Fruit fly (Drosophila melanogaster) ovary, adult (tissue): ENCODE results near the gene CG7025.
"Not testable (repeated sequence)": the region's sequence is repeated elsewhere in the genome, so short reads cannot be mapped to it uniquely, and the experiment has no call there.

Experiments used
- CG17801 ChIP-seq: fragments of 200-800 bp; optimal IDR thresholded peaks from 2 replicates; lab custom pipeline; 2019; ENCODE audit warnings: missing biosample characterization, mild to moderate bottlenecking, missing genetic modification characterization, moderate library complexity; ENCODE audit not compliant: partially characterized antibody

Gene CG7025

dm6 chr2L:7692583-7693080 lies at the start of gene CG7025, which contains the start of gene CG43235:
Gene CG7025 (minus strand): TSS chr2L:7692683.
Gene CG43235 (plus strand): TSS chr2L:7693030.
- no peak for TF ChIP-seq CG17801 (GFP tag; lab: Kevin White, UChicago)

DNA sequence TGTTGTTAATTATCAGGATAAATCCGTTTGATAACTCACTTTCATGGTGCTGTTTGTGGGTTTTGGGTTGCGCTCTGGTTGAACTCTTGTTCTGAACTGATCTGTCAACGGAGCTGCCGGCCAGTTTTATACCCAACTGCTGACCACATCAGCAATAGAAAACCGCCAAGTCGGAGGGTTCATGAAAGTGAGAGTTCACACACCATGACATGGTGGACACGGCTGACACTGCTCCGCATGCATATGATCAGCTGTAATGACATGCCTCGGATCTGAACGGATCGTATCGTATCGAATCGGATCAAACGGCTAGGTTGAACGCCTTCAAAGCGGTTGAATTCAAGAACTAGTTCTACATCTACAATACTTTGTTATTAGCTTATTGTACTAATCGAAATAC lies 49.0 kb upstream of the CG7025 start, which contains the start of gene Acp1:
Gene Acp1 (minus strand): TSS at position 101 of the 400 bp plus-strand sequence.
- no peak for TF ChIP-seq CG17801 (GFP tag; lab: Kevin White, UChicago)

DNA sequence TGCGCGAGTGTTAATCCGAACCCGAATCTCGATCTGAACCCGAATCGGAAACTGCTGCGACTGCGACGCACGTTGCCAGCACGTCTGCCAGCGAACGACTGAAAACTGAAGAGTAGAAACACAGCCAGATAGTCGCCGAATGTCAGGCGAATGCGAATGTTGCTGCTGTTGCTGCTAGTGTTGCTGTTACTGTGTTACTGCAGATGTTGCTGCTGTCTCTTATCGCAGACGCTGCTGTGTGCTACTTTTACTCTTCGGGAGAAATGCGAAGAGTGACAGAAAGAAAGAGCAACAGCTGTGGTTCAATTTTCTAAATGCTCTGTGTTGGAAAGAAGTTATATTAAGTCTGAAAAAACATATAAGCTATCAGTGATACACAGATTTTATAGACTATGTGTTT lies 46.2 kb upstream of the CG7025 start, which contains the start of gene CG31904:
Gene CG31904 (minus strand): TSS at position 101 of the 400 bp plus-strand sequence.
- TF ChIP-seq CG17801 (GFP tag; lab: Kevin White, UChicago), result not testable (repeated sequence)

- TF ChIP-seq CG17801 (GFP tag; lab: Kevin White, UChicago), result not testable (repeated sequence)
These were observed 40.1 kb upstream of the CG7025 start, which contains the start of gene CG13796 for dm6 chr2L:7732570-7732969. Gene CG13796 (minus strand): TSS chr2L:7732670.

DNA sequence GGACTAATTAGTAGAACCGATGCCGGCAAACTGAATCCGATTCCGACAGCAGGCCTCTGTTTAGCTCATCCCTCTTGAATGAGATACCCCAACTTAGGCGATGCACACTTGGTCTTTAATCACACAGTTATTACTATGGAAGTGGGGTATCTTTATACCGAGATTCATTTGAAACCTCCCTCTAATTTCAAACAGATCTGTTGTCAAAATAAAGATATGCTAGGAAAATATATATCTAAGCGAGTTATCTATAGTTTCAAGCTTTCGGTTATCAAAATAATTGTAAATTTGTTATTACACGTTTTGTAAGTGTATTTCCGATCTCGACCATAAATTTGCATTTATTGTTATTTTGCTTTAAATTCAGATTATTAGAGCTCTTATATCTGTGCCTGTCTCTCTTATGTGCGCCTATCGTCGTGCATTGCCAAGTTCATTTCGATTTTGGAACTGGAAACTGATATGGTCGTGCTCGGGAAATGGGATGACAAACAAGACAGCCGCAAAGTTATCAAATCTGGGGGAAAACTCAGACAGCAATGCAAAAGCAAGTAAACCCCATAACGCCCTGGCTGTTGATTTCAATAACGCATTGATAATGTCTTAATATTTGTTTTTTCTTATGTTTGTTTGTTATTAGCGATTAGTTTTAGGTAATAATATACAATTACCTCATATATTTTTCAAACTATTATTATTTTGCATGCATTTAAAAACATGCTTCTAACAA lies 34.0 kb upstream of the CG7025 start, which contains the start of gene CG13795:
Gene CG13795 (minus strand): TSS at position 31 of the 730 bp plus-strand sequence.
- no peak for TF ChIP-seq CG17801 (GFP tag; lab: Kevin White, UChicago)

DNA sequence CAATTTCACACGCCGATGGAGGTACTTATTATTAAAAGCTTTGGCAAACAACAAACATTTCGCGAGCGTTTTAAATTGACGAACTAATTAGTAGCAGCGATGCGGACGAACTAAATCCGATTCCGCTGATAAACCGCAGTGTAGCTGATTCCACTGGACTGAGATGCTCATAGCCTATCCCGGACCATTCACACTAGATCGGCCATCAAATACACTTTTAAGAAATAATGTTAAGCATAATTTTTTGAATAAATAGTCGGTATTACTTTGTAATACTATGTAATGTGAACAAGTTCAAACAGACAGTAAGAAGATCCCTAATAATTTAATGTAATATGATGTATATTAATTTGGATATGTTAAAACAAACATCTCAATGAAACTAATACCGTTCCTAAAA lies 30.2 kb upstream of the CG7025 start, which contains the start of gene CG13794:
Gene CG13794 (minus strand): TSS at position 101 of the 400 bp plus-strand sequence.
- no peak for TF ChIP-seq CG17801 (GFP tag; lab: Kevin White, UChicago)

DNA sequence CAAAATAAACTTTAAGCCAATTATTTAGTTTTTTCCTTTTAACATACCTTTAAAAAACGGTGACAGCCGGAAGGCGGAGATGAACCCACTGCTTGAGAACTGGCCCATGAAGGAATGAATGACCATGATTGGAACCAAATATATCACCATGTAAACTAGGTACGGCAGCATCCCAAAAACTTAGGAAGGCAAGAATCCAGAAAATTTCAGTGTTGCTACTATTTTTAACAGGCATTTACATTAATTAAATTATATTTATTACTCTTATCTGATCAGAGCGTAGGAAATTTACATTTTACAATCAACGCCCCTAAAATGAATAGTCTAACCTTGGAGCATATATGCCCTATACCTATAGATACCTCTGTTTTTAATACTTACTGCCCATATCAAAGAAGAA lies 29.6 kb upstream of the CG7025 start:
- no peak for TF ChIP-seq CG17801 (GFP tag; lab: Kevin White, UChicago)

- no peak for TF ChIP-seq CG17801 (GFP tag; lab: Kevin White, UChicago)
These were observed 26.9 kb upstream of the CG7025 start, which contains the start of gene CG13793 for dm6 chr2L:7719387-7719786. Gene CG13793 (minus strand): TSS chr2L:7719487.

dm6 chr2L:7716545-7716944 lies 24.1 kb upstream of the CG7025 start, which contains the start of gene CG33296:
Gene CG33296 (minus strand): TSS chr2L:7716645.
- no peak for TF ChIP-seq CG17801 (GFP tag; lab: Kevin White, UChicago)

dm6 chr2L:7711034-7711685 lies 18.7 kb upstream of the CG7025 start:
- TF ChIP-seq CG17801 (GFP tag; lab: Kevin White, UChicago), result no peak

dm6 chr2L:7710580-7710979 lies 18.1 kb upstream of the CG7025 start, which contains the start of gene Ntl:
Gene Ntl (plus strand): TSS chr2L:7710880.
- no peak for TF ChIP-seq CG17801 (GFP tag; lab: Kevin White, UChicago)

DNA sequence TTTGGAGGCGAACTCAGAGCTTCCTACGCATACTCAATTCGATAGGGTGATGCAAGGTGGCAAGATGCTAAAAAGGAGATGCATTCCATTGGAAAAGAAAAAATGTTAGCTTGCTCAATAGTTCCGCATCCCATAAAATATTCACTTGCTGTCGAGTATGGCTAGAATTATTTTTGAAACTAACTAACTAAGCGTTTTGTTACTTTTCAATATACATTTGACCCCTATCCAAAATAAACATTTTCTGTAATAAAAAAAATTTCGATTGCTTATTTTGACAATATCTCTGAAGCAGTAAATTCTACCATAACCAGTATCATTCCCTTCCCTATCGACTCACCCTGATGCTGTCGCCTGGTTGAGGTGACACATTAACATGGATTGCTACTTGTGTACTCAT lies 11.1 kb upstream of the CG7025 start:
- no peak for TF ChIP-seq CG17801 (GFP tag; lab: Kevin White, UChicago)

DNA sequence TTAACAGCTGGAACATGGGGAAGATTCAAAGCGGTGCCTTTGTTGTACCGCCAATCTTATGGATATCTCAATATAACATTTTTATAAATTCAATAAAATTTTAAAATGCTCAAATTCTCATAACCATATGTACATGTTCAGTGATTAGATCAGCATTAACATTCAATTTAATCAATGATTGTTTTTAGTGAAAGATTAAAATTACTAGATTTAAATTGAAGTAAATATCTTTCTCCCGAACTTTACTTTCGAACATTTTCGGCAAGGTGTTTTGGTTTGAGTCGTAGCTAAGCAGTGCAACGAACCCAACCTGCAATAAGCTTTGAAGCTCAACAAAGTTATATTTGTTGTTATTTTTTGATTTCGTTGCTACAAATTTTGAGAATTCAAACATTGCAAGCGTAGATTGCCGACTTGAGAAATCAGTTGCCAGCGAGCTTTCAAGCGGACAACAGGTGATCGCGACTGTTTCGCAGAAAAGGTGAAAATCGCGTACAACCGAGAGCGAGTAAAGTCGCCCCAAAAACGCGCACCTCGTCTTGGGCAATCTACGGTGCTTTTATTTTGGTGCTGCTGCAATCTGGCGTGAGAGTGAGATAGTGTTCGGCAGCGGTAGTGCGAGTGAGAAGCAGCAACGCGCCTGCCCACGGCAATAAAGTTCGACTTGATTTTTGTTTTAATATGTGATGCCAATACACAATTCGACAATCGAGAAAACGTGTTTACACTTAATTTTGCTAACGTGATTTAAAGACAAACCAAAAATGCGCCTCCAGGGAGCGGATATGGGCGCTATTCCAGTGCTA lies 10.1 kb upstream of the CG7025 start, which contains the start of gene Tep3:
Gene Tep3 (plus strand): TSS at position 423 of the 806 bp plus-strand sequence.
- TF ChIP-seq CG17801 (GFP tag; lab: Kevin White, UChicago), result peak; percentile 73

DNA sequence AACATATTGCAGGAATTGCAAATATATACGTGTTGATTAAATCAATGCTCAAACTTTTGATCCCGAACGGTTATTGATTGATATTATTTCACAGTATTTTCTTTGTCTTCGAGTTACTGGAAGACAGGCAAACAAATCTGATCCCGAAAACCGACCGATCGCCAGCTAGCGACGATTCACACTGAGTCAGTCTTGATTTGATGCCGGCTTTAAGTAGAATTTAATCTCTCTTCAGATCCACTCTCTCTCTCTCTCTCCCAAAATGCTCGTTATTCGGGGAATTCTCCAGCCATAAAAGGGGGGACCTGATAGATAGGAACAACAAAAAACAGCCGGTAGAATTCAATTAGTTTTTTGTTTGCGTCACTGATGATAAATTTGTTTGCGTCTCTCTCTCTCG lies 8.9 kb upstream of the CG7025 start, which contains the start of gene Tep2:
Gene Tep2 (minus strand): TSS at position 185 of the 400 bp plus-strand sequence.
- no peak for TF ChIP-seq CG17801 (GFP tag; lab: Kevin White, UChicago)
